Worm (Caenorhabditis elegans): Measurements from ENCODE around the gene F38B6.2.

Gene F38B6.2

DNA sequence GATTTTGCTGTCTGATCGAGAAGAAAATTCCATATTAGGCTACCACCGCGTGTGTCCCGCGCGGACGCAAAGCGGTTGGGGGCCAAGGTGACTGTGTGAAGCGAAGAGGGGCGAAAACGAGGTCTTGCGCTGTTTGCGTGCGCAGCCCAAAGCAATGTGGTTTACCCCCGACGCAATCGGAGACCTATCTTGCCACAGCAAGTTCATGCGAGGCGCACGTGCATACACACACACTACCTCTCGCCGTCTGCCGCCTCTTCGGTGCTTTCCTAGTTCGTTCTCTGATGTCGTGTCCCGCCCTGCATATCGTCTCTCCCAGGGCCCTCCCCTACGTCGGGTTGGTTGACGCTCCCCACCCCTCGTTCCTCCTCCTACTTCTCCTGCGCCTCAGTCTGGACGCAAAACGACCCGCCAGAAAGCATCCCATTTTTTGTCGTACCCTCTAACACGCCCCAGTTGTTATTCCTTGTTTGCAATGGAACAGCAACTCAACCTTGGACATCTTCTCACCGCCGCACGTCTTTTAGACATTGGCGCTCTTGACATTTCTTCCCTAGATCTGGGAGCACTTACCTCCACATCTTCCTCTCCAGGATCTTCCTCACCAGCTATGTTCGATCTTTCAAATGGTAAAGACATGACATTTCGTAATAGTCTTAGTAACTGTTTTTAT lies 43.8 kb downstream of the F38B6.2 start, which contains the start of gene mdl-1 (continued):
- TF ChIP-seq mdl-1 (tag; optimal IDR thresholded peaks at IDR 0.05): peak in 1 of 2 experiments; percentile 100
- TF ChIP-seq hpl-2 (GFP tag; optimal IDR thresholded peaks at IDR 0.05): no peak
- peak; percentile 88 for TF ChIP-seq nhr-85 (tag)
- peak; percentile 99 for TF ChIP-seq nhr-19 (GFP tag; conservative IDR thresholded peaks at IDR 0.05)
- no peak for TF ChIP-seq nhr-84 (tag; optimal IDR thresholded peaks at IDR 0.05)
- TF ChIP-seq hlh-4 (tag; optimal IDR thresholded peaks at IDR 0.05): no peak
- no peak for TF ChIP-seq C04F5.9 (tag; optimal IDR thresholded peaks at IDR 0.05)
- peak; percentile 70 for TF ChIP-seq xbp-1 (tag; optimal IDR thresholded peaks at IDR 0.05)
- TF ChIP-seq nhr-76 (tag; optimal IDR thresholded peaks at IDR 0.05): no peak
- TF ChIP-seq Y116A8C.19 (tag; optimal IDR thresholded peaks at IDR 0.05; ENCODE audit: borderline replicate concordance): no peak
- TF ChIP-seq ama-1 (optimal IDR thresholded peaks at IDR 0.05): peak; percentile 94
- TF ChIP-seq fkh-10 (GFP tag; optimal IDR thresholded peaks at IDR 0.05): peak; percentile 84
- peak; percentile 99 for TF ChIP-seq lin-14 (GFP tag; optimal IDR thresholded peaks at IDR 0.05)
- no peak for TF ChIP-seq nhr-28 (tag; optimal IDR thresholded peaks at IDR 0.05)
- no peak for TF ChIP-seq C34B4.2 (tag; optimal IDR thresholded peaks at IDR 0.05)
- peak; percentile 94 for TF ChIP-seq jun-1 (tag; optimal IDR thresholded peaks at IDR 0.05)
- no peak for TF ChIP-seq unc-62 (GFP tag; optimal IDR thresholded peaks at IDR 0.05)
- TF ChIP-seq rnt-1 (tag; optimal IDR thresholded peaks at IDR 0.05): peak; percentile 94
- TF ChIP-seq nhr-47 (tag; optimal IDR thresholded peaks at IDR 0.05): peak; percentile 86
- TF ChIP-seq skn-1 (tag; optimal IDR thresholded peaks at IDR 0.05): peak; percentile 92
- TF ChIP-seq nhr-77 (tag; optimal IDR thresholded peaks at IDR 0.05): peak; percentile 87
- peak; percentile 68 for TF ChIP-seq pax-3 (tag; optimal IDR thresholded peaks at IDR 0.05)
- peak; percentile 84 for TF ChIP-seq tbx-2 (tag; optimal IDR thresholded peaks at IDR 0.05)
- peak; percentile 57 for TF ChIP-seq snpc-4 (tag; optimal IDR thresholded peaks at IDR 0.05)
- TF ChIP-seq mef-2 (tag; optimal IDR thresholded peaks at IDR 0.05): peak; percentile 65
- TF ChIP-seq elt-2 (tag; optimal IDR thresholded peaks at IDR 0.05): peak; percentile 24
- peak; percentile 72 to 75 for TF ChIP-seq lin-35 (GFP tag; optimal IDR thresholded peaks at IDR 0.05)
- TF ChIP-seq fkh-8 (tag; optimal IDR thresholded peaks at IDR 0.05): peak; percentile 89
- TF ChIP-seq grh-1 (GFP tag; IDR thresholded peaks at IDR 0.05): peak; percentile 84
- TF ChIP-seq ets-5 (GFP tag; IDR thresholded peaks at IDR 0.05): no peak
- peak; percentile 56 for TF ChIP-seq lin-39 (tag; optimal IDR thresholded peaks at IDR 0.05)
- no peak for TF ChIP-seq lin-15B (tag; optimal IDR thresholded peaks at IDR 0.05)
- TF ChIP-seq egl-13 (tag; optimal IDR thresholded peaks at IDR 0.05): peak; percentile 67
- TF ChIP-seq pag-3 (tag; optimal IDR thresholded peaks at IDR 0.05; ENCODE audit: borderline replicate concordance, insufficient read depth): no peak
- TF ChIP-seq fkh-4 (tag; optimal IDR thresholded peaks at IDR 0.05; ENCODE audit: borderline replicate concordance): no peak
- TF ChIP-seq ces-1 (GFP tag; optimal IDR thresholded peaks at IDR 0.05): no peak
- no peak for TF ChIP-seq tlp-1 (tag; optimal IDR thresholded peaks at IDR 0.05)
- TF ChIP-seq nhr-11 (tag; optimal IDR thresholded peaks at IDR 0.05): peak; percentile 58
- TF ChIP-seq aly-2 (tag; optimal IDR thresholded peaks at IDR 0.05): no peak
- peak; percentile 73 for TF ChIP-seq lin-13 (GFP tag; optimal IDR thresholded peaks at IDR 0.05)
- peak; percentile 71 for TF ChIP-seq mep-1 (tag; optimal IDR thresholded peaks at IDR 0.05)
- TF ChIP-seq elt-3 (tag; optimal IDR thresholded peaks at IDR 0.05): peak in 4 of 6 experiments; percentile 5 to 85 (median 56)
- TF ChIP-seq unc-98 (GFP tag; IDR thresholded peaks at IDR 0.05): peak; percentile 80
- TF ChIP-seq pqm-1 (tag; optimal IDR thresholded peaks at IDR 0.05): peak; percentile 51
- TF ChIP-seq ztf-11 (tag; optimal IDR thresholded peaks at IDR 0.05): peak in 1 of 2 experiments; percentile 33
- no peak for TF ChIP-seq alr-1 (tag; optimal IDR thresholded peaks at IDR 0.05; ENCODE audit: borderline replicate concordance)
- peak; percentile 76 for TF ChIP-seq swsn-7 (tag; optimal IDR thresholded peaks at IDR 0.05)
- peak; percentile 12 to 35 (median 32) for TF ChIP-seq dpl-1 (GFP tag; optimal IDR thresholded peaks at IDR 0.05)
- TF ChIP-seq irx-1 (tag; optimal IDR thresholded peaks at IDR 0.05): peak; percentile 68
- no peak for TF ChIP-seq sptf-1 (tag; optimal IDR thresholded peaks at IDR 0.05)
- peak; percentile 45 for TF ChIP-seq sox-4 (tag; optimal IDR thresholded peaks at IDR 0.05)
- TF ChIP-seq mab-9 (GFP tag; IDR thresholded peaks at IDR 0.05): peak; percentile 81; the same call in 1 of the 2 replicates
